Worm (Caenorhabditis elegans) whole organism, L1 larva: ENCODE measurements around the gene ugt-6.

ENCODE experiments used
- C16A3.4 ChIP-seq: fragments of 150-350 bp; optimal IDR thresholded peaks from 2 replicates; lab custom pipeline; 2014; ENCODE audit warnings: missing biosample characterization, missing genetic modification characterization
- C34B4.2 ChIP-seq: sonication (generic microtip); optimal IDR thresholded peaks from 2 replicates; lab custom pipeline; 2017; ENCODE audit warnings: mild to moderate bottlenecking, missing genetic modification characterization, missing compliant biosample characterization
- F16B12.6 ChIP-seq: fragments of 150-350 bp; optimal IDR thresholded peaks from 2 replicates; lab custom pipeline; 2014; ENCODE audit warnings: missing biosample characterization, missing genetic modification characterization
- Y116A8C.19 ChIP-seq: sonication (generic microtip); optimal IDR thresholded peaks from 2 replicates; lab custom pipeline; 2016; ENCODE audit warnings: missing compliant biosample characterization, missing genetic modification characterization, borderline replicate concordance
- aha-1 ChIP-seq: fragments of 150-350 bp; optimal IDR thresholded peaks from 2 replicates; lab custom pipeline; 2014; ENCODE audit warnings: missing biosample characterization, missing genetic modification characterization
- ama-1 ChIP-seq: fragments of 150-350 bp; optimal IDR thresholded peaks from 2 replicates; lab custom pipeline; 2014
- blmp-1 ChIP-seq: fragments of 150-350 bp; optimal IDR thresholded peaks from 2 replicates; lab custom pipeline; 2014; ENCODE audit warnings: missing biosample characterization, missing genetic modification characterization
- ces-1 ChIP-seq: fragments of 150-350 bp; optimal IDR thresholded peaks from 2 replicates; lab custom pipeline; 2014; ENCODE audit warnings: missing biosample characterization, missing genetic modification reagents, missing genetic modification characterization
- dpl-1 ChIP-seq, 3 experiments: fragments of 150-350 bp in 2 of 3; sonication (generic microtip) in 1 of 3; optimal IDR thresholded peaks; 2 replicates each; lab custom pipeline; 2014 to 2017; ENCODE audit warnings: missing biosample characterization in 3 of 3, missing genetic modification characterization in 3 of 3, missing genetic modification reagents in 3 of 3
- dsc-1 ChIP-seq: sonication (generic microtip); optimal IDR thresholded peaks from 2 replicates; lab custom pipeline; 2016; ENCODE audit warnings: mild to moderate bottlenecking, missing genetic modification characterization, missing compliant biosample characterization
- efl-3 ChIP-seq: fragments of 200-800 bp; sonication (Bioruptor generic); optimal IDR thresholded peaks from 2 replicates; lab custom pipeline; 2018; ENCODE audit warnings: mild to moderate bottlenecking, missing genetic modification characterization, missing compliant biosample characterization
- egl-13 ChIP-seq: sonication (generic microtip); optimal IDR thresholded peaks from 2 replicates; lab custom pipeline; 2016; ENCODE audit warnings: missing genotype, missing genetic modification reagents, missing genetic modification characterization, missing compliant biosample characterization
- elt-2 ChIP-seq: sonication (generic microtip); optimal IDR thresholded peaks from 2 replicates; lab custom pipeline; 2016; ENCODE audit warnings: missing genetic modification characterization, mild to moderate bottlenecking, inconsistent platforms, missing compliant biosample characterization, missing genetic modification reagents
- elt-3 ChIP-seq, 6 experiments: fragments of 150-350 bp in 1 of 6; sonication (generic microtip); optimal IDR thresholded peaks; 2 replicates each; lab custom pipeline; 2017 to 2018; ENCODE audit warnings: missing biosample characterization in 6 of 6, missing genetic modification characterization in 6 of 6, inconsistent platforms in 1 of 6
- fkh-10 ChIP-seq: sonication (generic microtip); optimal IDR thresholded peaks from 2 replicates; lab custom pipeline; 2017; ENCODE audit warnings: missing biosample characterization, missing genetic modification reagents, missing genetic modification characterization
- fkh-4 ChIP-seq: sonication (generic microtip); optimal IDR thresholded peaks from 2 replicates; lab custom pipeline; 2016; ENCODE audit warnings: missing compliant biosample characterization, missing genetic modification characterization, borderline replicate concordance
- fkh-8 ChIP-seq: sonication (generic microtip); optimal IDR thresholded peaks from 2 replicates; lab custom pipeline; 2016; ENCODE audit warnings: mild to moderate bottlenecking, missing genetic modification characterization, missing compliant biosample characterization
- hlh-4 ChIP-seq: sonication (generic microtip); optimal IDR thresholded peaks from 2 replicates; lab custom pipeline; 2016; ENCODE audit warnings: mild to moderate bottlenecking, missing genetic modification characterization, missing compliant biosample characterization
- isw-1 ChIP-seq: fragments of 200-800 bp; sonication (Bioruptor generic); IDR thresholded peaks from 2 replicates; pipeline ENCODE4 v1.3.6; 2022; ENCODE audit warnings: missing genetic modification characterization, missing compliant biosample characterization
- jun-1 ChIP-seq: fragments of 150-350 bp; optimal IDR thresholded peaks from 2 replicates; lab custom pipeline; 2014; ENCODE audit warnings: missing biosample characterization, missing genetic modification reagents, missing genetic modification characterization
- lin-14 ChIP-seq: fragments of 200-800 bp; sonication (Bioruptor generic); optimal IDR thresholded peaks from 2 replicates; lab custom pipeline; 2018; ENCODE audit warnings: mild to moderate bottlenecking, missing genetic modification characterization, moderate library complexity, missing compliant biosample characterization
- lin-35 ChIP-seq, 2 experiments: fragments of 150-350 bp; optimal IDR thresholded peaks; 2 replicates each; lab custom pipeline; 2014; ENCODE audit warnings: missing biosample characterization in 2 of 2, missing genetic modification characterization in 2 of 2, missing genetic modification reagents in 2 of 2
- lir-3 ChIP-seq: sonication (generic microtip); optimal IDR thresholded peaks from 2 replicates; lab custom pipeline; 2016; ENCODE audit warnings: mild to moderate bottlenecking, missing genetic modification characterization, moderate library complexity, missing compliant biosample characterization; ENCODE audit not compliant: poor library complexity
- lsy-2 ChIP-seq, 2 experiments: fragments of 150-350 bp; optimal IDR thresholded peaks; 2 replicates each; lab custom pipeline; 2014; ENCODE audit warnings: missing biosample characterization in 2 of 2, missing genetic modification characterization in 2 of 2
- mdl-1 ChIP-seq, 2 experiments: fragments of 150-350 bp; optimal IDR thresholded peaks; 2 replicates each; lab custom pipeline; 2014 to 2017; ENCODE audit warnings: missing biosample characterization in 2 of 2, missing genetic modification characterization in 2 of 2, inconsistent platforms in 1 of 2
- mep-1 ChIP-seq: fragments of 150-350 bp; optimal IDR thresholded peaks from 2 replicates; lab custom pipeline; 2014; ENCODE audit warnings: missing biosample characterization, missing genetic modification characterization
- nhr-237 ChIP-seq: fragments of 150-350 bp; optimal IDR thresholded peaks from 2 replicates; lab custom pipeline; 2014; ENCODE audit warnings: missing biosample characterization, missing genetic modification characterization
- nhr-28 ChIP-seq: fragments of 150-350 bp; optimal IDR thresholded peaks from 2 replicates; lab custom pipeline; 2014; ENCODE audit warnings: missing biosample characterization, missing genetic modification characterization
- nhr-47 ChIP-seq: sonication (generic microtip); optimal IDR thresholded peaks from 2 replicates; lab custom pipeline; 2016; ENCODE audit warnings: mild to moderate bottlenecking, missing genetic modification characterization, moderate library complexity, missing compliant biosample characterization
- nhr-85 ChIP-seq: sonication (generic microtip); peaks from one replicate; lab custom pipeline; 2016; ENCODE audit warnings: missing genetic modification characterization, inconsistent platforms, missing compliant biosample characterization
- pag-3 ChIP-seq: sonication (generic microtip); optimal IDR thresholded peaks from 2 replicates; lab custom pipeline; 2017; ENCODE audit warnings: missing genetic modification characterization, mild to moderate bottlenecking, missing compliant biosample characterization, antibody characterized with exemption, borderline replicate concordance; ENCODE audit not compliant: insufficient read depth
- pax-3 ChIP-seq: fragments of 200-800 bp; sonication (Bioruptor generic); optimal IDR thresholded peaks from 2 replicates; lab custom pipeline; 2018; ENCODE audit warnings: mild to moderate bottlenecking, missing genetic modification characterization, moderate library complexity, missing compliant biosample characterization
- snu-23 ChIP-seq: sonication (generic microtip); optimal IDR thresholded peaks from 2 replicates; lab custom pipeline; 2016; ENCODE audit warnings: missing genetic modification characterization, missing compliant biosample characterization
- sox-4 ChIP-seq: sonication (generic microtip); optimal IDR thresholded peaks from 2 replicates; lab custom pipeline; 2016; ENCODE audit warnings: missing genetic modification characterization, missing compliant biosample characterization
- sup-37 ChIP-seq: fragments of 200-800 bp; sonication (Bioruptor generic); optimal IDR thresholded peaks from 2 replicates; lab custom pipeline; 2018; ENCODE audit warnings: mild to moderate bottlenecking, missing genetic modification characterization, missing compliant biosample characterization
- tbx-2 ChIP-seq: sonication (generic microtip); optimal IDR thresholded peaks from 2 replicates; lab custom pipeline; 2016; ENCODE audit warnings: missing genetic modification characterization, missing compliant biosample characterization
- unc-130 ChIP-seq: fragments of 150-350 bp; optimal IDR thresholded peaks from 2 replicates; lab custom pipeline; 2017; ENCODE audit warnings: missing biosample characterization, missing genetic modification characterization, inconsistent platforms
- unc-30 ChIP-seq: sonication (generic microtip); optimal IDR thresholded peaks from 2 replicates; lab custom pipeline; 2017; ENCODE audit warnings: missing biosample characterization, missing genetic modification characterization
- unc-62 ChIP-seq: fragments of 150-350 bp; optimal IDR thresholded peaks from 2 replicates; lab custom pipeline; 2014; ENCODE audit warnings: missing biosample characterization, missing genetic modification reagents, missing genetic modification characterization
- xbp-1 ChIP-seq: sonication (generic microtip); optimal IDR thresholded peaks from 2 replicates; lab custom pipeline; 2016; ENCODE audit warnings: missing genetic modification characterization, missing compliant biosample characterization
- zip-4 ChIP-seq: fragments of 200-800 bp; sonication (Bioruptor generic); optimal IDR thresholded peaks from 2 replicates; lab custom pipeline; 2018; ENCODE audit warnings: mild to moderate bottlenecking, missing genetic modification characterization, moderate library complexity, missing compliant biosample characterization
- ztf-11 ChIP-seq, 2 experiments: sonication (generic microtip); optimal IDR thresholded peaks; 2 replicates each; lab custom pipeline; 2016 to 2017; ENCODE audit warnings: missing genetic modification characterization in 2 of 2, missing biosample characterization in 1 of 2, missing compliant biosample characterization in 1 of 2
- ztf-4 ChIP-seq: fragments of 150-350 bp; optimal IDR thresholded peaks from 2 replicates; lab custom pipeline; 2014; ENCODE audit warnings: missing biosample characterization, missing genetic modification characterization

Gene ugt-6

ce11 chrV:12818486-12818885 lies 20.5 kb upstream of the ugt-6 start:
- no peak for TF ChIP-seq C16A3.4 (tag; lab: Kevin White, UChicago)
- no peak for TF ChIP-seq elt-3 (tag; optimal IDR thresholded peaks at IDR 0.05; lab: Kevin White, UChicago)
- no peak for TF ChIP-seq mep-1 (tag; lab: Kevin White, UChicago)
- no peak for TF ChIP-seq zip-4 (GFP tag; lab: Kevin White, UChicago)
- TF ChIP-seq ces-1 = no peak
- no peak for TF ChIP-seq ztf-4
- no peak for TF ChIP-seq hlh-4 (tag; lab: Kevin White, UChicago)
- TF ChIP-seq mdl-1 (tag; optimal IDR thresholded peaks at IDR 0.05; lab: Kevin White, UChicago) = no peak
- no peak for TF ChIP-seq aha-1 (tag; lab: Kevin White, UChicago)
- TF ChIP-seq efl-3 (GFP tag; lab: Kevin White, UChicago) = no peak
- no peak for TF ChIP-seq lin-14 (GFP tag; lab: Kevin White, UChicago)
- TF ChIP-seq F16B12.6 (tag; lab: Kevin White, UChicago) = no peak

ce11 chrV:12816672-12817071 lies 18.6 kb upstream of the ugt-6 start:
- peak; percentile 27 for TF ChIP-seq blmp-1 (tag; lab: Kevin White, UChicago)
- TF ChIP-seq sox-4 = no peak

- TF ChIP-seq ama-1 (lab: Kevin White, UChicago) (no peak), nhr-28 (tag; lab: Kevin White, UChicago) (no peak), pag-3 (tag; lab: Kevin White, UChicago) (no peak), Y116A8C.19 (tag; lab: Kevin White, UChicago) (no peak), fkh-4 (no peak), C16A3.4 (tag; lab: Kevin White, UChicago) (peak; percentile 22), lin-35 (GFP tag; optimal IDR thresholded peaks at IDR 0.05; lab: Kevin White, UChicago) (peak in 1 of 2 experiments; percentile 2), lir-3 (tag; lab: Kevin White, UChicago) (no peak), xbp-1 (tag; lab: Kevin White, UChicago) (no peak)
- TF ChIP-seq, all 84 proteins: peak for 2
Measured at ce11 chrV:12815386-12815785, 17.4 kb upstream of the ugt-6 start.

- TF ChIP-seq xbp-1 (tag; lab: Kevin White, UChicago) (peak; percentile 47), hlh-4 (tag; lab: Kevin White, UChicago) (no peak), unc-130 (tag; lab: Kevin White, UChicago) (peak; percentile 26), fkh-10 (GFP tag; lab: Kevin White, UChicago) (peak; percentile 81), nhr-237 (tag; lab: Kevin White, UChicago) (no peak), fkh-4 (no peak), zip-4 (GFP tag; lab: Kevin White, UChicago) (no peak), ztf-11 (tag; optimal IDR thresholded peaks at IDR 0.05; lab: Kevin White, UChicago) (peak in 1 of 2 experiments; percentile 42), sup-37 (GFP tag; lab: Kevin White, UChicago) (peak; percentile 29), nhr-47 (tag; lab: Kevin White, UChicago) (peak; percentile 80), dsc-1 (tag; lab: Kevin White, UChicago) (peak; percentile 39), nhr-85 (tag; lab: Kevin White, UChicago) (peak; percentile 67), lin-14 (GFP tag; lab: Kevin White, UChicago) (peak; percentile 96), sox-4 (peak; percentile 19), lin-35 (GFP tag; optimal IDR thresholded peaks at IDR 0.05; lab: Kevin White, UChicago) (peak; percentile 54 to 63), egl-13 (peak; percentile 37), unc-62 (GFP tag; lab: Kevin White, UChicago) (no peak), tbx-2 (tag; lab: Kevin White, UChicago) (peak; percentile 72), snu-23 (GFP tag; lab: Kevin White, UChicago) (peak; percentile 64), isw-1 (peak; percentile 54), lsy-2 (tag; optimal IDR thresholded peaks at IDR 0.05; lab: Kevin White, UChicago) (peak; percentile 51 to 75), elt-2 (tag; lab: Kevin White, UChicago) (no peak), fkh-8 (tag; lab: Kevin White, UChicago) (peak; percentile 87), aha-1 (tag; lab: Kevin White, UChicago) (no peak), efl-3 (GFP tag; lab: Kevin White, UChicago) (no peak), pax-3 (tag; lab: Kevin White, UChicago) (peak; percentile 90), jun-1 (tag; lab: Kevin White, UChicago) (peak; percentile 11), blmp-1 (tag; lab: Kevin White, UChicago) (no peak), unc-30 (no peak), lir-3 (tag; lab: Kevin White, UChicago) (peak; percentile 25), dpl-1 (GFP tag; optimal IDR thresholded peaks at IDR 0.05; lab: Kevin White, UChicago) (peak; percentile 15 to 42 (median 40)), C34B4.2 (tag; lab: Kevin White, UChicago) (no peak), mep-1 (tag; lab: Kevin White, UChicago) (peak; percentile 0), ztf-4 (peak; percentile 38), mdl-1 (tag; optimal IDR thresholded peaks at IDR 0.05; lab: Kevin White, UChicago) (peak in 1 of 2 experiments; percentile 77), C16A3.4 (tag; lab: Kevin White, UChicago) (no peak)
Measured at ce11 chrV:12814481-12814882, 16.5 kb upstream of the ugt-6 start.
